Worm (Caenorhabditis elegans): ENCODE data around the gene ugt-9.
"Not testable (repeated sequence)": the region's sequence is repeated elsewhere in the genome, so short reads cannot be mapped to it uniquely, and the experiment has no call there.

Gene ugt-9

DNA sequence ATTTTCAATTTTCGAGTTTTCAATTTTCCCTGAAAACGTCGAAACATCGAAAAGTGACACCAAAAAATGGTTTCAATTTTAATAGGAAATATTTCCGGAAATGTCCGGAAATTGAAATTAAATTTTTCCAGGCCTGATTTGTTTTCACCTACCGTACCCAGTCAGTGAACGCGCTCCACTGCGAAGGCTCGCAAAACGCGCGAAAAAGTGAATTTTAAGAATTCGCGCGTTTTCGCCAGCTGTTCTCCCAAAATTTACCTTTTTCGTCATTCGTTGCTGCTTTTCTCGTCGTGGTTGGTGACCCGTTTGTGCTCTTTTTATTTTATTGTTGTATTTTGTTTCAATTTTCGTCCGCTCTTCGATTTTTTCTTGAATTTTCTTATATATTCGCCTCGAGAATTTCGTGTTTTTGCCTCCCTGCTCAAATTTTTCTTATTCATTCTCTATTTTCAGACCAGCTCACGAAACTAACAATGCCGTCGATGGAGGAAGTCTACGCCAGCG lies 5.8 kb upstream of the ugt-9 start, which contains the start of gene T19H12.2:
Gene T19H12.2, plus strand, starts transcription at position 454 of the 504 bp plus-strand sequence.
- TF ChIP-seq nhr-237 (tag; optimal IDR thresholded peaks at IDR 0.05) (no peak), fos-1 (tag; optimal IDR thresholded peaks at IDR 0.05) (no peak), egl-27 (tag; optimal IDR thresholded peaks at IDR 0.05) (no peak), elt-2 (tag; optimal IDR thresholded peaks at IDR 0.05) (no peak), ceh-28 (tag; optimal IDR thresholded peaks at IDR 0.05) (no peak), elt-3 (tag; optimal IDR thresholded peaks at IDR 0.05) (no peak), unc-62 (GFP tag; optimal IDR thresholded peaks at IDR 0.05) (no peak), nhr-25 (tag; optimal IDR thresholded peaks at IDR 0.05) (no peak), nhr-67 (tag; optimal IDR thresholded peaks at IDR 0.05) (no peak)

DNA sequence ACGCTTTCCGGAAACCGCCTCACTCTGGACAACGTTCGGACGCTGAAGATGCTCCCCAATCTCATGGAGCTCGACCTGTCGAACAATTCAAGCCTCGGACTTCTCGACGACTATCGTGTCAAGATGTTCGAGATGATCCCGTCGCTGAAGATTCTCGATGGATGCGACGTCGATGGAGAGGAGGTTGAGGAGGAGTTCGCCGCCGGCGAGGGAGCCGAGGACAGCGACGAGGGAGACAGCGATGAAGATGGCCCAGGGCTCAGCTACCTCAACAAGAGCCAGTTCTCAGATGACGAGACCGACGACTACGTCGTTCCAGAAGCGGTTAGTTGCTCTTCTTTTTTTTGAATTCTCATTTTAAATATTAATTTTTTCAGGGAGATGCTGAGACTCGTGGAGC lies 5.1 kb upstream of the ugt-9 start:
- no peak for TF ChIP-seq aly-2 (tag; optimal IDR thresholded peaks at IDR 0.05)
- TF ChIP-seq ceh-28 (tag; optimal IDR thresholded peaks at IDR 0.05): no peak
- TF ChIP-seq tbx-2 (tag; optimal IDR thresholded peaks at IDR 0.05): no peak
- no peak for TF ChIP-seq unc-62 (GFP tag; optimal IDR thresholded peaks at IDR 0.05)

DNA sequence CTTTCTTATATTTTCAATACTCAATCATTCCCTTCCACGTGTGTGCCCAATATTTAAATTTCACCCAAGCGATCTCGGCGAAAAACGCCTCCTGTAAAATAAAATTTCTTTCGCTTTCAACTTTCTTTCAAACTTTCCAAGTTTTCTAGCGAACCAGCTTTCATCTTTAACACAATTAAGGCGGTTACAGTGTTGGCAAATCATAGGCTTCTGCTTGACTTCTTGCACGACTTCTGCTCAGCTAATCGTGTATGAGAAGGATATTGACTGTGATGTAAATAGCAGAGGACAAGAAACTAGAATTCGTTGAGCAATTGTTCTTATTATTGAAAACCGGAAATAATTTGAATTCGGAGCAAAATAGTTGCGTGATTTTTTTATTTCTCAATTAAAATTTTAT lies 4.5 kb upstream of the ugt-9 start:
- TF ChIP-seq nhr-76 (tag; optimal IDR thresholded peaks at IDR 0.05): no peak
- no peak for TF ChIP-seq nhr-11 (tag; optimal IDR thresholded peaks at IDR 0.05)
- no peak for TF ChIP-seq nhr-43 (tag; optimal IDR thresholded peaks at IDR 0.05; ENCODE audit: poor library complexity, severe bottlenecking)
- no peak for TF ChIP-seq tbx-2 (tag; optimal IDR thresholded peaks at IDR 0.05)
- TF ChIP-seq aly-2 (tag; optimal IDR thresholded peaks at IDR 0.05): no peak
- no peak for TF ChIP-seq pqm-1 (tag; optimal IDR thresholded peaks at IDR 0.05)
- TF ChIP-seq unc-62 (GFP tag; optimal IDR thresholded peaks at IDR 0.05): no peak
- no peak for TF ChIP-seq snpc-4 (tag; optimal IDR thresholded peaks at IDR 0.05)
- TF ChIP-seq fkh-2 (tag; optimal IDR thresholded peaks at IDR 0.05): no peak
- TF ChIP-seq nhr-67 (tag; optimal IDR thresholded peaks at IDR 0.05): no peak
- no peak for TF ChIP-seq ceh-16 (tag; optimal IDR thresholded peaks at IDR 0.05)
- no peak for TF ChIP-seq ceh-28 (tag; optimal IDR thresholded peaks at IDR 0.05)
- no peak for TF ChIP-seq jun-1 (tag; optimal IDR thresholded peaks at IDR 0.05)
- no peak for TF ChIP-seq fos-1 (tag; optimal IDR thresholded peaks at IDR 0.05)
- no peak for TF ChIP-seq sea-2 (GFP tag; optimal IDR thresholded peaks at IDR 0.05)
- TF ChIP-seq ztf-4 (tag; optimal IDR thresholded peaks at IDR 0.05): no peak
- TF ChIP-seq ama-1 (optimal IDR thresholded peaks at IDR 0.05): no peak
- no peak for TF ChIP-seq nhr-28 (tag; optimal IDR thresholded peaks at IDR 0.05)
- TF ChIP-seq elt-3 (tag; optimal IDR thresholded peaks at IDR 0.05): no peak

DNA sequence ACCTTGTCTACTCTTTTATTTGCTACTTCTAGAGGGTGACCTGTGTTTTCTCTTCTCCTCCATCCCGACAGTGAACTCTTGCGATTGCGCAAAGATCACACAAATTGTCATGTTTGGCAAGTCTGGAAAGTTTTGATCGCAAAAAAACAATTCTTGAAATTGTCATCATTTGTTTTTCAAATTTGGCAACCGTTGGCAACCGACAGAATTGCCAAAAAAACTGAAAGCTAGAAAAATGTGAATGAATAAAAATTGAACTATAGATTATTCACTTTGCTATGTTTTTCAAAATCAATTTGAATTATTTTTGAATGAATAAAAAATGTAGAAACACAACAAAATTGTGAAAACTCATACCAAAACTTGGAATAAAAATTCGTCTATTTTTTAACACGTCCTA lies 877 bp upstream of the ugt-9 start, which contains the start of gene ugt-11:
Gene ugt-11, minus strand, starts transcription at position 101 of the 400 bp plus-strand sequence.
- no peak for TF ChIP-seq egl-5 (tag; optimal IDR thresholded peaks at IDR 0.05)
- no peak for TF ChIP-seq pqm-1 (tag; optimal IDR thresholded peaks at IDR 0.05)
- no peak for TF ChIP-seq mml-1 (tag; optimal IDR thresholded peaks at IDR 0.05)
- TF ChIP-seq fkh-10 (GFP tag; optimal IDR thresholded peaks at IDR 0.05): no peak

DNA sequence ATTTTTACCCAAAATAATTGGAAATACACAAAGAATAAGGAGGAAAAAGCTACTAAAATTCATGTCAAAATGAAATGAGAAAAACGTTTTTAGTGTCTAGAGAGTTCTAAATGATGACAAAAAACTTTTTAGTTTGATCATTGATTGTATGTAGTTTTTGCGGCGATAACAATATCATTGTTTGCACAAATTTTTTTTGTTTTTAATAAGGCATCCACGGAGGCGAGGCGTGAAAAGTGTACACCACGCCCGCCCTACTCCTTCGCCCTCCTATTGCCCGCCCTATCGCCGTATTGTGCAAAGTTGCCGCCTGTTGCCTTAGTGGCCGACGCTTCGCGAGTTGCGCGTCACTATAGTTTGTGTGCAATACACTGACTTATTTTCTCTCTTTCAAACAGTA lies 4.2 kb downstream of the ugt-9 start, which contains the start of gene ugt-10:
Gene ugt-10, minus strand, starts transcription at position 101 of the 400 bp plus-strand sequence.
- TF ChIP-seq mdl-1, elt-1, hmg-11 (tag; optimal IDR thresholded peaks at IDR 0.05): not testable (repeated sequence)

DNA sequence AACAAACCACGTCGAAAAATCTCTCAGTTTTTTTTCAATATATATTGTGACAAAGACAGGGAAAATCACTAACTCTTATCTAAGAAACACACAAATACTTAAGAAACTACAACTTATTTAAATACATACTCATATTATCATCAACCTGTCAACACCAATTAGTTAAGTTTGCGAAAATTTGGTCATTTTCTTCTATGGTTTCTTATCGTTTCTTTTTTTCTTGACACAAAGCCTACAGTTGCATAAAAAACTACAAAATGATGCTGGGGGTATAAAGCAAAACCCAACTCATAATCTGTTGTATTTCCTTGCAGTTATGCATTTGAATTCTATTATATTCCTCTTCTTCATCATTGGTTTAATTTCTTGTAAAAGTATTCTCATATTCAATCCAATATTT lies 5.2 kb downstream of the ugt-9 start, which contains the start of gene ugt-67:
Gene ugt-67, plus strand, starts transcription at position 301 of the 400 bp plus-strand sequence.
- no peak for TF ChIP-seq ceh-28 (tag; optimal IDR thresholded peaks at IDR 0.05)
- TF ChIP-seq skn-1 (tag; optimal IDR thresholded peaks at IDR 0.05): no peak
- TF ChIP-seq ceh-16 (tag; optimal IDR thresholded peaks at IDR 0.05): no peak
- TF ChIP-seq hmg-11 (tag; optimal IDR thresholded peaks at IDR 0.05): no peak
- no peak for TF ChIP-seq nhr-237 (tag; optimal IDR thresholded peaks at IDR 0.05)
- TF ChIP-seq fkh-10 (GFP tag; optimal IDR thresholded peaks at IDR 0.05): no peak
- no peak for TF ChIP-seq fkh-2 (tag; optimal IDR thresholded peaks at IDR 0.05)
- no peak for TF ChIP-seq ZK546.5 (tag; optimal IDR thresholded peaks at IDR 0.05)
- no peak for TF ChIP-seq aly-2 (tag; optimal IDR thresholded peaks at IDR 0.05)
- no peak for TF ChIP-seq egl-5 (tag; optimal IDR thresholded peaks at IDR 0.05)
- TF ChIP-seq ztf-11 (tag; optimal IDR thresholded peaks at IDR 0.05): no peak
- no peak for TF ChIP-seq lsy-12 (tag; optimal IDR thresholded peaks at IDR 0.05)
- TF ChIP-seq unc-62 (GFP tag; optimal IDR thresholded peaks at IDR 0.05): no peak
- no peak for TF ChIP-seq zag-1 (tag; optimal IDR thresholded peaks at IDR 0.05)
- TF ChIP-seq fos-1 (tag; optimal IDR thresholded peaks at IDR 0.05): no peak
- no peak for TF ChIP-seq ceh-82 (tag; optimal IDR thresholded peaks at IDR 0.05)
- no peak for TF ChIP-seq ama-1 (optimal IDR thresholded peaks at IDR 0.05)
- TF ChIP-seq pqm-1 (tag; optimal IDR thresholded peaks at IDR 0.05): no peak
- no peak for TF ChIP-seq jun-1 (tag; optimal IDR thresholded peaks at IDR 0.05)
- TF ChIP-seq nhr-77 (tag; optimal IDR thresholded peaks at IDR 0.05): no peak
